Fruit fly (Drosophila melanogaster) whole organism, pupa: ENCODE data around the gene CG31099.

Source experiments
- CG10348 ChIP-seq: fragments of 200-800 bp; sonication (Bioruptor generic); IDR thresholded peaks from 2 replicates; pipeline ENCODE4 v1.3.6; 2022; ENCODE audit warnings: missing biosample characterization, missing genetic modification characterization
- CG13204 ChIP-seq: fragments of 200-800 bp; sonication (Bioruptor generic); optimal IDR thresholded peaks from 2 replicates; lab custom pipeline; 2018; ENCODE audit warnings: missing biosample characterization, mild to moderate bottlenecking, missing genetic modification characterization, moderate library complexity
- CG15710 ChIP-seq: fragments of 200-800 bp; sonication (Bioruptor generic); optimal IDR thresholded peaks from 2 replicates; lab custom pipeline; 2018; ENCODE audit warnings: missing biosample characterization, mild to moderate bottlenecking, missing genetic modification characterization, moderate library complexity
- CG17806 ChIP-seq: fragments of 200-800 bp; sonication (Bioruptor generic); optimal IDR thresholded peaks from 2 replicates; lab custom pipeline; 2018; ENCODE audit warnings: missing biosample characterization, mild to moderate bottlenecking, missing genetic modification characterization, moderate library complexity
- CG32121 ChIP-seq: fragments of 200-800 bp; sonication (Bioruptor generic); IDR thresholded peaks from 2 replicates; pipeline ENCODE4 v1.3.6; 2022; ENCODE audit warnings: missing biosample characterization, missing genetic modification characterization
- CG4496 ChIP-seq: fragments of 200-800 bp; sonication (Bioruptor generic); IDR thresholded peaks from 3 replicates; pipeline ENCODE4 v1.3.6; 2022; ENCODE audit warnings: missing biosample characterization, missing genetic modification characterization
- CG8159 ChIP-seq: fragments of 200-800 bp; sonication (Bioruptor generic); optimal IDR thresholded peaks from 3 replicates; lab custom pipeline; 2018; ENCODE audit warnings: missing biosample characterization, mild to moderate bottlenecking, missing genetic modification characterization, moderate library complexity
- CG9948 ChIP-seq: fragments of 200-800 bp; sonication (Bioruptor generic); optimal IDR thresholded peaks from 2 replicates; lab custom pipeline; 2018; ENCODE audit warnings: missing biosample characterization, mild to moderate bottlenecking, missing genetic modification characterization, moderate library complexity
- D1 ChIP-seq: fragments of 200-800 bp; sonication (Bioruptor generic); optimal IDR thresholded peaks from 2 replicates; lab custom pipeline; 2018; ENCODE audit warnings: missing biosample characterization, mild to moderate bottlenecking, missing genetic modification characterization, moderate library complexity
- EcR ChIP-seq: fragments of 200-800 bp; sonication (Bioruptor generic); optimal IDR thresholded peaks from 3 replicates; lab custom pipeline; 2019; ENCODE audit warnings: missing biosample characterization, missing genetic modification characterization, mild to moderate bottlenecking, moderate library complexity, missing genetic modification reagents
- Pif1B ChIP-seq: fragments of 200-800 bp; sonication (Bioruptor generic); optimal IDR thresholded peaks from 3 replicates; lab custom pipeline; 2016; ENCODE audit warnings: missing biosample characterization, missing genetic modification characterization
- gl ChIP-seq: fragments of 200-800 bp; sonication (Bioruptor generic); optimal IDR thresholded peaks from 2 replicates; lab custom pipeline; 2018; ENCODE audit warnings: missing biosample characterization, mild to moderate bottlenecking, missing genetic modification characterization
- rn ChIP-seq: fragments of 200-800 bp; sonication (Bioruptor generic); IDR thresholded peaks from 2 replicates; pipeline ENCODE4 v1.3.6; 2022; ENCODE audit warnings: missing biosample characterization, missing genetic modification characterization

dm6 chr3R:25285173-25285572 is 25.6 kb downstream of the CG31099 start, which contains the start of gene CG31104:
- TF ChIP-seq CG15710 (no peak), CG9948 (tag; lab: Kevin White, UChicago) (no peak), CG10348 (GFP tag; lab: Robert Waterston, UW) (no peak), CG32121 (GFP tag; lab: Robert Waterston, UW) (no peak), gl (tag; lab: Kevin White, UChicago) (no peak), Pif1B (GFP tag; lab: Kevin White, UChicago) (no peak), D1 (tag; lab: Kevin White, UChicago) (no peak), CG17806 (tag; lab: Kevin White, UChicago) (no peak), CG8159 (tag; lab: Kevin White, UChicago) (no peak), rn (GFP tag; lab: Robert Waterston, UW) (no peak), CG4496 (GFP tag; lab: Robert Waterston, UW) (no peak), EcR (no peak), CG13204 (GFP tag; lab: Kevin White, UChicago) (no peak)
